Fruit fly (Drosophila melanogaster) whole organism, adult: Measurements from ENCODE around the gene CG3198.
A peak's percentile ranks its signal among the peaks of the same experiment; 100 is the strongest.

Source experiments
- CG11617 ChIP-seq: fragments of 200-800 bp; sonication (Bioruptor generic); optimal IDR thresholded peaks from 2 replicates; lab custom pipeline; 2017; ENCODE audit warnings: mild to moderate bottlenecking, missing biosample characterization, missing genetic modification reagents, missing genetic modification characterization
- CG12768 ChIP-seq: fragments of 200-800 bp; sonication (Bioruptor generic); optimal IDR thresholded peaks from 2 replicates; lab custom pipeline; 2017; ENCODE audit warnings: missing biosample characterization, missing genetic modification characterization, mild to moderate bottlenecking, moderate library complexity, missing genetic modification reagents
- CG14711 ChIP-seq: fragments of 200-800 bp; sonication (Bioruptor generic); optimal IDR thresholded peaks from 2 replicates; lab custom pipeline; 2018; ENCODE audit warnings: missing biosample characterization, mild to moderate bottlenecking, missing genetic modification characterization, moderate library complexity
- CG1620 ChIP-seq: fragments of 200-800 bp; sonication (Bioruptor generic); optimal IDR thresholded peaks from 2 replicates; lab custom pipeline; 2016; ENCODE audit warnings: missing biosample characterization, missing genetic modification characterization
- CG33017 ChIP-seq: fragments of 200-800 bp; sonication (Bioruptor generic); optimal IDR thresholded peaks from 2 replicates; lab custom pipeline; 2018; ENCODE audit warnings: missing biosample characterization, mild to moderate bottlenecking, missing genetic modification characterization, moderate library complexity
- CG5204 ChIP-seq: fragments of 200-800 bp; sonication (Bioruptor generic); optimal IDR thresholded peaks from 2 replicates; lab custom pipeline; 2016; ENCODE audit warnings: missing biosample characterization, missing genetic modification characterization
- CG7045 ChIP-seq: fragments of 200-800 bp; sonication (Bioruptor generic); optimal IDR thresholded peaks from 2 replicates; lab custom pipeline; 2017; ENCODE audit warnings: missing biosample characterization, mild to moderate bottlenecking, missing genetic modification characterization
- CG7101 ChIP-seq: fragments of 200-800 bp; sonication (Bioruptor generic); optimal IDR thresholded peaks from 2 replicates; lab custom pipeline; 2018; ENCODE audit warnings: missing biosample characterization, mild to moderate bottlenecking, missing genetic modification characterization, moderate library complexity
- Clk ChIP-seq: fragments of 200-800 bp; sonication (Bioruptor generic); optimal IDR thresholded peaks from 2 replicates; lab custom pipeline; 2017; ENCODE audit warnings: missing biosample characterization, missing genetic modification characterization
- Crg-1 ChIP-seq: fragments of 200-800 bp; sonication (Bioruptor generic); optimal IDR thresholded peaks from 2 replicates; lab custom pipeline; 2016; ENCODE audit warnings: missing biosample characterization, missing genetic modification characterization
- Hr96 ChIP-seq: fragments of 200-800 bp; sonication (Bioruptor generic); optimal IDR thresholded peaks from 2 replicates; lab custom pipeline; 2016; ENCODE audit warnings: missing biosample characterization, missing genetic modification characterization
- Mnt ChIP-seq: fragments of 200-800 bp; sonication (Bioruptor generic); optimal IDR thresholded peaks from 2 replicates; lab custom pipeline; 2016; ENCODE audit warnings: missing biosample characterization, mild to moderate bottlenecking, missing genetic modification characterization
- bab1 ChIP-seq: fragments of 200-800 bp; sonication (Bioruptor generic); optimal IDR thresholded peaks from 3 replicates; lab custom pipeline; 2019; ENCODE audit warnings: missing biosample characterization, mild to moderate bottlenecking, missing genetic modification characterization, moderate library complexity
- cic ChIP-seq: fragments of 200-800 bp; sonication (Bioruptor generic); optimal IDR thresholded peaks from 2 replicates; lab custom pipeline; 2017; ENCODE audit warnings: missing biosample characterization, mild to moderate bottlenecking, missing genetic modification characterization, moderate library complexity
- cnc ChIP-seq, 2 experiments: fragments of >200 bp; optimal IDR thresholded peaks; 2 replicates each; lab custom pipeline; 2017
- kay ChIP-seq: fragments of 200-800 bp; sonication (Bioruptor generic); peaks from one replicate; lab custom pipeline; 2016; ENCODE audit warnings: missing biosample characterization, missing genetic modification characterization, borderline replicate concordance
- ovo ChIP-seq: fragments of 200-800 bp; sonication (Bioruptor generic); optimal IDR thresholded peaks from 2 replicates; lab custom pipeline; 2016; ENCODE audit warnings: missing biosample characterization, missing genetic modification characterization
- pad ChIP-seq: fragments of 200-800 bp; sonication (Bioruptor generic); optimal IDR thresholded peaks from 3 replicates; lab custom pipeline; 2017; ENCODE audit warnings: missing biosample characterization, missing genetic modification characterization, mild to moderate bottlenecking, moderate library complexity, missing genetic modification reagents
- tj ChIP-seq: fragments of 200-800 bp; sonication (Bioruptor generic); optimal IDR thresholded peaks from 3 replicates; lab custom pipeline; 2017; ENCODE audit warnings: missing biosample characterization, mild to moderate bottlenecking, missing genetic modification characterization, moderate library complexity
- toe ChIP-seq: fragments of 200-800 bp; sonication (Bioruptor generic); optimal IDR thresholded peaks from 2 replicates; lab custom pipeline; 2016; ENCODE audit warnings: missing biosample characterization, missing genetic modification characterization

The CG3198 gene

dm6 chrX:6699255-6699885 is 25.6 kb upstream of the CG3198 start, which contains the start of gene CG14441:
Gene CG14441, plus strand, starts transcription at chrX:6699508.
- TF ChIP-seq CG11617 (GFP tag; lab: Kevin White, UChicago) (peak; percentile 76), CG5204 (GFP tag; lab: Kevin White, UChicago) (peak; percentile 47), CG1620 (GFP tag; lab: Kevin White, UChicago) (peak; percentile 60), toe (peak; percentile 35), cnc (optimal IDR thresholded peaks at IDR 0.05; lab: Kevin White, UChicago) (no peak), Mnt (GFP tag; lab: Kevin White, UChicago) (peak; percentile 92), pad (GFP tag; lab: Kevin White, UChicago) (peak; percentile 50), CG7045 (GFP tag; lab: Kevin White, UChicago) (peak; percentile 29), CG7101 (tag; lab: Kevin White, UChicago) (peak; percentile 78), bab1 (GFP tag; lab: Kevin White, UChicago) (peak; percentile 84), cic (GFP tag; lab: Kevin White, UChicago) (peak; percentile 98), CG33017 (tag; lab: Kevin White, UChicago) (peak; percentile 54), Clk (GFP tag; lab: Kevin White, UChicago) (no peak), ovo (GFP tag; lab: Kevin White, UChicago) (peak; percentile 57), Crg-1 (peak; percentile 64), kay (GFP tag; lab: Kevin White, UChicago) (no peak), CG14711 (tag; lab: Kevin White, UChicago) (peak; percentile 70), CG12768 (GFP tag; lab: Kevin White, UChicago) (peak; percentile 48), tj (peak; percentile 67), Hr96 (GFP tag; lab: Kevin White, UChicago) (peak; percentile 84)

- no peak for TF ChIP-seq CG12768 (GFP tag; lab: Kevin White, UChicago)
- no peak for TF ChIP-seq Clk (GFP tag; lab: Kevin White, UChicago)
- TF ChIP-seq cic (GFP tag; lab: Kevin White, UChicago), result peak; percentile 25
- TF ChIP-seq Mnt (GFP tag; lab: Kevin White, UChicago), result peak; percentile 47
- peak; percentile 53 for TF ChIP-seq pad (GFP tag; lab: Kevin White, UChicago)
- no peak for TF ChIP-seq cnc (optimal IDR thresholded peaks at IDR 0.05; lab: Kevin White, UChicago)
- peak; percentile 28 for TF ChIP-seq CG11617 (GFP tag; lab: Kevin White, UChicago)
- peak; percentile 1 for TF ChIP-seq CG7101 (tag; lab: Kevin White, UChicago)
- TF ChIP-seq CG5204 (GFP tag; lab: Kevin White, UChicago), result no peak
- TF ChIP-seq toe, result no peak
- TF ChIP-seq bab1 (GFP tag; lab: Kevin White, UChicago), result peak; percentile 35
- TF ChIP-seq Crg-1, result peak; percentile 28
- TF ChIP-seq kay (GFP tag; lab: Kevin White, UChicago), result no peak
- TF ChIP-seq tj, result peak; percentile 57
Measured at dm6 chrX:6698248-6698812, 24.6 kb upstream of the CG3198 start, which contains the start of gene CG14440. Gene CG14440, minus strand, starts transcription at chrX:6698567.

dm6 chrX:6696467-6696866 is 22.7 kb upstream of the CG3198 start:
- peak; percentile 63 for TF ChIP-seq CG11617 (GFP tag; lab: Kevin White, UChicago)
- peak; percentile 40 for TF ChIP-seq tj
- no peak for TF ChIP-seq pad (GFP tag; lab: Kevin White, UChicago)
- peak; percentile 45 for TF ChIP-seq CG14711 (tag; lab: Kevin White, UChicago)
- TF ChIP-seq CG12768 (GFP tag; lab: Kevin White, UChicago), result peak; percentile 68
- TF ChIP-seq cnc (optimal IDR thresholded peaks at IDR 0.05; lab: Kevin White, UChicago), result no peak
- peak; percentile 14 for TF ChIP-seq ovo (GFP tag; lab: Kevin White, UChicago)
- TF ChIP-seq CG5204 (GFP tag; lab: Kevin White, UChicago), result peak; percentile 70
- no peak for TF ChIP-seq kay (GFP tag; lab: Kevin White, UChicago)
- TF ChIP-seq CG7045 (GFP tag; lab: Kevin White, UChicago), result peak; percentile 57
- peak; percentile 20 for TF ChIP-seq bab1 (GFP tag; lab: Kevin White, UChicago)
- TF ChIP-seq Clk (GFP tag; lab: Kevin White, UChicago), result peak; percentile 27
- TF ChIP-seq Mnt (GFP tag; lab: Kevin White, UChicago), result peak; percentile 44
- no peak for TF ChIP-seq CG1620 (GFP tag; lab: Kevin White, UChicago)
- TF ChIP-seq Hr96 (GFP tag; lab: Kevin White, UChicago), result no peak
- peak; percentile 60 for TF ChIP-seq CG33017 (tag; lab: Kevin White, UChicago)
- peak; percentile 60 for TF ChIP-seq toe
- no peak for TF ChIP-seq cic (GFP tag; lab: Kevin White, UChicago)
- peak; percentile 70 for TF ChIP-seq CG7101 (tag; lab: Kevin White, UChicago)
- peak; percentile 38 for TF ChIP-seq Crg-1

dm6 chrX:6694979-6695388 is 21.2 kb upstream of the CG3198 start, which contains the start of gene CG14442:
Gene CG14442, minus strand, starts transcription at chrX:6695007.
- TF ChIP-seq CG7101 (tag; lab: Kevin White, UChicago) (peak; percentile 76), CG33017 (tag; lab: Kevin White, UChicago) (peak; percentile 30), toe (no peak), kay (GFP tag; lab: Kevin White, UChicago) (no peak), Crg-1 (peak; percentile 62), CG1620 (GFP tag; lab: Kevin White, UChicago) (peak; percentile 70), bab1 (GFP tag; lab: Kevin White, UChicago) (peak; percentile 69), CG12768 (GFP tag; lab: Kevin White, UChicago) (no peak), CG11617 (GFP tag; lab: Kevin White, UChicago) (peak; percentile 65), tj (no peak), pad (GFP tag; lab: Kevin White, UChicago) (peak; percentile 41), cnc (optimal IDR thresholded peaks at IDR 0.05; lab: Kevin White, UChicago) (no peak), Mnt (GFP tag; lab: Kevin White, UChicago) (peak; percentile 59), CG7045 (GFP tag; lab: Kevin White, UChicago) (no peak), ovo (GFP tag; lab: Kevin White, UChicago) (peak; percentile 28), CG14711 (tag; lab: Kevin White, UChicago) (peak; percentile 68)
